Worm (Caenorhabditis elegans) whole organism, midembryonic: ENCODE measurements around the gene K02C4.2.

Experiments used
- cog-1 ChIP-seq: sonication (generic microtip); optimal IDR thresholded peaks from 2 replicates; lab custom pipeline; 2016; ENCODE audit warnings: missing genetic modification characterization, missing compliant biosample characterization
- flt-1 ChIP-seq: fragments of 200-800 bp; sonication (Bioruptor generic); IDR thresholded peaks from 2 replicates; pipeline ENCODE4 v1.3.6; 2022; ENCODE audit warnings: missing genetic modification characterization, missing compliant biosample characterization
- klf-2 ChIP-seq: fragments of 200-800 bp; sonication (Bioruptor generic); conservative IDR thresholded peaks from 2 replicates; pipeline ENCODE4 v1.3.6; 2022; ENCODE audit warnings: missing genetic modification reagents, missing genetic modification characterization, missing compliant biosample characterization
- med-1 ChIP-seq: sonication (generic microtip); optimal IDR thresholded peaks from 2 replicates; lab custom pipeline; 2017; ENCODE audit warnings: missing genetic modification characterization, mild to moderate bottlenecking, missing compliant biosample characterization, antibody characterized with exemption, missing genetic modification reagents; ENCODE audit not compliant: insufficient read depth
- ref-1 ChIP-seq: fragments of 200-800 bp; sonication (Bioruptor generic); conservative IDR thresholded peaks from 2 replicates; pipeline ENCODE4 v1.3.6; 2022; ENCODE audit warnings: missing genetic modification reagents, missing genetic modification characterization, missing compliant biosample characterization
- tab-1 ChIP-seq: fragments of 200-800 bp; sonication (Bioruptor generic); IDR thresholded peaks from 2 replicates; pipeline ENCODE4 v1.3.6; 2022; ENCODE audit warnings: missing genetic modification characterization, missing compliant biosample characterization
- ztf-23 ChIP-seq: fragments of 200-800 bp; sonication (Bioruptor generic); IDR thresholded peaks from 2 replicates; pipeline ENCODE4 v1.3.6; 2022; ENCODE audit warnings: missing genetic modification reagents, missing genetic modification characterization, missing compliant biosample characterization
- ztf-29 ChIP-seq: fragments of 200-800 bp; sonication (Bioruptor generic); IDR thresholded peaks from 2 replicates; pipeline ENCODE4 v1.3.6; 2022; ENCODE audit warnings: missing genetic modification reagents, missing genetic modification characterization, missing compliant biosample characterization

- TF ChIP-seq med-1 (no peak), ref-1 (GFP tag; lab: Robert Waterston, UW) (no peak), tab-1 (GFP tag; lab: Robert Waterston, UW) (no peak), klf-2 (GFP tag; lab: Robert Waterston, UW) (no peak), flt-1 (no peak), ztf-29 (GFP tag; lab: Robert Waterston, UW) (no peak), ztf-23 (GFP tag; lab: Robert Waterston, UW) (no peak), cog-1 (no peak)
Observed at ce11 chrII:8047264-8047663, 28.3 kb upstream of the K02C4.2 start, which contains the start of gene apn-1.
